Fruit fly (Drosophila melanogaster) whole organism, pupa: ENCODE results near the gene tbrd-1.

Experiments
- CG10348 ChIP-seq: fragments of 200-800 bp; sonication (Bioruptor generic); IDR thresholded peaks from 2 replicates; pipeline ENCODE4 v1.3.6; 2022; ENCODE audit warnings: missing biosample characterization, missing genetic modification characterization
- CG12605 ChIP-seq: fragments of 200-800 bp; sonication (Bioruptor generic); IDR thresholded peaks from 2 replicates; pipeline ENCODE4 v1.3.6; 2022; ENCODE audit warnings: missing biosample characterization, missing genetic modification characterization
- CG13204 ChIP-seq: fragments of 200-800 bp; sonication (Bioruptor generic); optimal IDR thresholded peaks from 2 replicates; lab custom pipeline; 2018; ENCODE audit warnings: missing biosample characterization, mild to moderate bottlenecking, missing genetic modification characterization, moderate library complexity
- CG14655 ChIP-seq: fragments of 200-800 bp; sonication (Bioruptor generic); optimal IDR thresholded peaks from 3 replicates; lab custom pipeline; 2017; ENCODE audit warnings: mild to moderate bottlenecking, missing biosample characterization, missing genetic modification reagents, missing genetic modification characterization
- CG15710 ChIP-seq: fragments of 200-800 bp; sonication (Bioruptor generic); optimal IDR thresholded peaks from 2 replicates; lab custom pipeline; 2018; ENCODE audit warnings: missing biosample characterization, mild to moderate bottlenecking, missing genetic modification characterization, moderate library complexity
- CG17806 ChIP-seq: fragments of 200-800 bp; sonication (Bioruptor generic); optimal IDR thresholded peaks from 2 replicates; lab custom pipeline; 2018; ENCODE audit warnings: missing biosample characterization, mild to moderate bottlenecking, missing genetic modification characterization, moderate library complexity
- CG32121 ChIP-seq: fragments of 200-800 bp; sonication (Bioruptor generic); IDR thresholded peaks from 2 replicates; pipeline ENCODE4 v1.3.6; 2022; ENCODE audit warnings: missing biosample characterization, missing genetic modification characterization
- CG34367 ChIP-seq: fragments of 200-800 bp; sonication (Bioruptor generic); optimal IDR thresholded peaks from 2 replicates; lab custom pipeline; 2018; ENCODE audit warnings: missing biosample characterization, mild to moderate bottlenecking, missing genetic modification characterization
- CG4496 ChIP-seq: fragments of 200-800 bp; sonication (Bioruptor generic); IDR thresholded peaks from 3 replicates; pipeline ENCODE4 v1.3.6; 2022; ENCODE audit warnings: missing biosample characterization, missing genetic modification characterization
- CG8301 ChIP-seq: fragments of 200-800 bp; sonication (Bioruptor generic); optimal IDR thresholded peaks from 2 replicates; lab custom pipeline; 2018; ENCODE audit warnings: missing biosample characterization, mild to moderate bottlenecking, missing genetic modification characterization
- CG9948 ChIP-seq: fragments of 200-800 bp; sonication (Bioruptor generic); optimal IDR thresholded peaks from 2 replicates; lab custom pipeline; 2018; ENCODE audit warnings: missing biosample characterization, mild to moderate bottlenecking, missing genetic modification characterization, moderate library complexity
- D1 ChIP-seq: fragments of 200-800 bp; sonication (Bioruptor generic); optimal IDR thresholded peaks from 2 replicates; lab custom pipeline; 2018; ENCODE audit warnings: missing biosample characterization, mild to moderate bottlenecking, missing genetic modification characterization, moderate library complexity
- EcR ChIP-seq: fragments of 200-800 bp; sonication (Bioruptor generic); optimal IDR thresholded peaks from 3 replicates; lab custom pipeline; 2019; ENCODE audit warnings: missing biosample characterization, missing genetic modification characterization, mild to moderate bottlenecking, moderate library complexity, missing genetic modification reagents
- Ets98B ChIP-seq: fragments of 200-800 bp; sonication (Bioruptor generic); IDR thresholded peaks from 2 replicates; pipeline ENCODE4 v1.3.6; 2022; ENCODE audit warnings: missing biosample characterization, missing genetic modification characterization
- Pif1A ChIP-seq: fragments of 200-800 bp; sonication (Bioruptor generic); optimal IDR thresholded peaks from 3 replicates; lab custom pipeline; 2016; ENCODE audit warnings: missing biosample characterization, missing genetic modification characterization
- Pif1B ChIP-seq: fragments of 200-800 bp; sonication (Bioruptor generic); optimal IDR thresholded peaks from 3 replicates; lab custom pipeline; 2016; ENCODE audit warnings: missing biosample characterization, missing genetic modification characterization
- Snoo ChIP-seq: fragments of 200-800 bp; sonication (Bioruptor generic); optimal IDR thresholded peaks from 3 replicates; lab custom pipeline; 2017; ENCODE audit warnings: missing biosample characterization, mild to moderate bottlenecking, missing genetic modification characterization, inconsistent platforms
- fd96Ca ChIP-seq: fragments of 200-800 bp; sonication (Bioruptor generic); IDR thresholded peaks from 3 replicates; pipeline ENCODE4 v1.3.6; 2022; ENCODE audit warnings: missing biosample characterization, missing genetic modification characterization
- gl ChIP-seq: fragments of 200-800 bp; sonication (Bioruptor generic); optimal IDR thresholded peaks from 2 replicates; lab custom pipeline; 2018; ENCODE audit warnings: missing biosample characterization, mild to moderate bottlenecking, missing genetic modification characterization
- rn ChIP-seq: fragments of 200-800 bp; sonication (Bioruptor generic); IDR thresholded peaks from 2 replicates; pipeline ENCODE4 v1.3.6; 2022; ENCODE audit warnings: missing biosample characterization, missing genetic modification characterization

tbrd-1 gene

dm6 chr3R:23867194-23867593 lies 26.2 kb downstream of the tbrd-1 start:
- TF ChIP-seq CG13204 (GFP tag; lab: Kevin White, UChicago) = no peak
- TF ChIP-seq CG34367 (tag; lab: Kevin White, UChicago) = no peak
- no peak for TF ChIP-seq CG17806

dm6 chr3R:23859365-23859804 lies 34.0 kb downstream of the tbrd-1 start:
- peak; percentile 36 for TF ChIP-seq Pif1A (GFP tag; lab: Kevin White, UChicago)
- peak; percentile 72 for TF ChIP-seq CG4496 (GFP tag; lab: Robert Waterston, UW)
- peak; percentile 69 for TF ChIP-seq Ets98B
- TF ChIP-seq EcR (GFP tag; lab: Kevin White, UChicago) = peak; percentile 68
- TF ChIP-seq Pif1B = peak; percentile 17
- TF ChIP-seq Snoo (tag; lab: Kevin White, UChicago) = peak; percentile 3
- TF ChIP-seq CG12605 (GFP tag; lab: Robert Waterston, UW) = 0 out of 2 replicates have a peak, but pooled peaks have one; percentile 42
- TF ChIP-seq CG32121 (GFP tag; lab: Robert Waterston, UW) = peak; percentile 73
- TF ChIP-seq, all 21 proteins: peak for 8; not testable (repeated sequence) for 13

- TF ChIP-seq CG14655 (GFP tag; lab: Kevin White, UChicago) (no peak), D1 (tag; lab: Kevin White, UChicago) (no peak), Pif1B (no peak), Ets98B (no peak), CG4496 (GFP tag; lab: Robert Waterston, UW) (no peak), CG10348 (no peak), gl (tag; lab: Kevin White, UChicago) (no peak), CG9948 (tag; lab: Kevin White, UChicago) (no peak), CG8301 (no peak), CG13204 (GFP tag; lab: Kevin White, UChicago) (no peak), rn (GFP tag; lab: Robert Waterston, UW) (no peak), fd96Ca (GFP tag; lab: Robert Waterston, UW) (no peak), CG12605 (GFP tag; lab: Robert Waterston, UW) (no peak), Snoo (tag; lab: Kevin White, UChicago) (no peak), CG15710 (tag; lab: Kevin White, UChicago) (no peak)
Observed at dm6 chr3R:23849599-23849998, 43.8 kb downstream of the tbrd-1 start.

dm6 chr3R:23846107-23846506 lies 47.3 kb downstream of the tbrd-1 start:
- no peak for TF ChIP-seq CG4496 (GFP tag; lab: Robert Waterston, UW)
- no peak for TF ChIP-seq EcR (GFP tag; lab: Kevin White, UChicago)
- TF ChIP-seq rn (GFP tag; lab: Robert Waterston, UW) = no peak
- TF ChIP-seq Snoo (tag; lab: Kevin White, UChicago) = no peak
